Fruit fly (Drosophila melanogaster): ENCODE measurements around the gene CG2200.

The CG2200 gene

dm6 chrX:13143100-13143499, 49.0 kb downstream of the CG2200 start (continued):
- TF ChIP-seq CG6683 (GFP tag; optimal IDR thresholded peaks at IDR 0.05) = no peak
- peak; percentile 36 for TF ChIP-seq CG10209 (GFP tag; optimal IDR thresholded peaks at IDR 0.05)
- no peak for TF ChIP-seq Dfd (GFP tag; optimal IDR thresholded peaks at IDR 0.05)
- peak; percentile 42; the same call in 1 of the 2 replicates for TF ChIP-seq lmd (GFP tag; IDR thresholded peaks at IDR 0.05)
- TF ChIP-seq Nf-YA (GFP tag; IDR thresholded peaks at IDR 0.05) = no peak; the same call in 1 of the 2 replicates
- no peak for TF ChIP-seq hth (optimal IDR thresholded peaks at IDR 0.05)
- no peak for TF ChIP-seq CG8478 (optimal IDR thresholded peaks at IDR 0.05)
- no peak for TF ChIP-seq repo (GFP tag; optimal IDR thresholded peaks at IDR 0.05)
- peak in 1 of 2 experiments; percentile 21 for TF ChIP-seq Pdp1 (GFP tag; optimal IDR thresholded peaks at IDR 0.05)
- TF ChIP-seq Rfx (GFP tag; IDR thresholded peaks at IDR 0.05) = no peak
- TF ChIP-seq Mes4 (GFP tag; optimal IDR thresholded peaks at IDR 0.05) = no peak
- TF ChIP-seq sim (GFP tag; IDR thresholded peaks at IDR 0.05) = no peak; the same call in 1 of the 2 replicates
- TF ChIP-seq peb (GFP tag; IDR thresholded peaks at IDR 0.05) = no peak
- no peak for TF ChIP-seq cg (GFP tag; optimal IDR thresholded peaks at IDR 0.05)
- no peak for TF ChIP-seq Doc3 (GFP tag; IDR thresholded peaks at IDR 0.05; ENCODE audit: partially characterized antibody)
- no peak for TF ChIP-seq CTCF (GFP tag; optimal IDR thresholded peaks at IDR 0.05)
- TF ChIP-seq CG31365 (tag; optimal IDR thresholded peaks at IDR 0.05) = no peak
- peak; percentile 35; the same call in 1 of the 2 replicates for TF ChIP-seq Rx (GFP tag; IDR thresholded peaks at IDR 0.05)
- TF ChIP-seq zen (tag; optimal IDR thresholded peaks at IDR 0.05) = peak; percentile 81
- TF ChIP-seq Jarid2 (GFP tag; optimal IDR thresholded peaks at IDR 0.05) = no peak
- TF ChIP-seq Sry-β (GFP tag; optimal IDR thresholded peaks at IDR 0.05) = no peak
- TF ChIP-seq Dp (GFP tag; optimal IDR thresholded peaks at IDR 0.05) = no peak
- TF ChIP-seq CG11723 (GFP tag; optimal IDR thresholded peaks at IDR 0.05) = no peak
- TF ChIP-seq hbn (GFP tag; IDR thresholded peaks at IDR 0.05; ENCODE audit: partially characterized antibody) = no peak
- no peak for TF ChIP-seq CG10274 (GFP tag; optimal IDR thresholded peaks at IDR 0.05)
- TF ChIP-seq C15 (GFP tag; IDR thresholded peaks at IDR 0.05) = no peak
- TF ChIP-seq crol (GFP tag; IDR thresholded peaks at IDR 0.05) = no peak
- peak; percentile 3 for TF ChIP-seq CG8924 (tag; optimal IDR thresholded peaks at IDR 0.05)
- TF ChIP-seq zfh1 (GFP tag; IDR thresholded peaks at IDR 0.05) = 0 out of 3 replicates have a peak, but pooled peaks have one; percentile 17
- no peak for TF ChIP-seq tio (GFP tag; optimal IDR thresholded peaks at IDR 0.05)
- no peak for TF ChIP-seq CG3847 (GFP tag; IDR thresholded peaks at IDR 0.05)
- no peak for TF ChIP-seq CG11093 (GFP tag; IDR thresholded peaks at IDR 0.05)
- no peak for TF ChIP-seq fru (optimal IDR thresholded peaks at IDR 0.05)
- peak; percentile 58; the same call in 2 of the 3 replicates for TF ChIP-seq ci (GFP tag; IDR thresholded peaks at IDR 0.05)
- TF ChIP-seq btn (GFP tag; optimal IDR thresholded peaks at IDR 0.05) = no peak
- TF ChIP-seq CG14667 (GFP tag; IDR thresholded peaks at IDR 0.05) = peak; percentile 40; the same call in 1 of the 2 replicates
- TF ChIP-seq CG3995 (GFP tag; optimal IDR thresholded peaks at IDR 0.05) = no peak
- TF ChIP-seq HmgD (GFP tag; optimal IDR thresholded peaks at IDR 0.05) = no peak
- no peak for TF ChIP-seq Vsx1 (GFP tag; optimal IDR thresholded peaks at IDR 0.05)
- peak; percentile 37; the same call in 1 of the 3 replicates for TF ChIP-seq CG34422 (GFP tag; IDR thresholded peaks at IDR 0.05)
- TF ChIP-seq CG1233 (GFP tag; optimal IDR thresholded peaks at IDR 0.05) = no peak
- peak; percentile 54 for TF ChIP-seq CG10366 (GFP tag; IDR thresholded peaks at IDR 0.05)
- no peak for TF ChIP-seq usp (GFP tag; optimal IDR thresholded peaks at IDR 0.05)
- TF ChIP-seq ato (GFP tag; IDR thresholded peaks at IDR 0.05; ENCODE audit: partially characterized antibody) = no peak
- TF ChIP-seq CG12942 (GFP tag; optimal IDR thresholded peaks at IDR 0.05) = no peak
- TF ChIP-seq CG10462 (GFP tag; optimal IDR thresholded peaks at IDR 0.05) = no peak
- TF ChIP-seq sens (GFP tag) = peak; percentile 46
- no peak for TF ChIP-seq CG1647 (GFP tag; optimal IDR thresholded peaks at IDR 0.05)
- no peak for TF ChIP-seq dati (GFP tag; IDR thresholded peaks at IDR 0.05)
- no peak for TF ChIP-seq CG3838 (GFP tag; optimal IDR thresholded peaks at IDR 0.05)
- no peak for TF ChIP-seq CG8089 (GFP tag; optimal IDR thresholded peaks at IDR 0.05)
- no peak for TF ChIP-seq CG7745 (tag; optimal IDR thresholded peaks at IDR 0.05)
- TF ChIP-seq CG17361 (GFP tag; IDR thresholded peaks at IDR 0.05) = 0 out of 3 replicates have a peak, but pooled peaks have one; percentile 36
- no peak for TF ChIP-seq luna (GFP tag; optimal IDR thresholded peaks at IDR 0.05)

Measured in whole organism, embryonic.